Fruit fly (Drosophila melanogaster): ENCODE results near the gene CG46468.

The CG46468 gene

DNA sequence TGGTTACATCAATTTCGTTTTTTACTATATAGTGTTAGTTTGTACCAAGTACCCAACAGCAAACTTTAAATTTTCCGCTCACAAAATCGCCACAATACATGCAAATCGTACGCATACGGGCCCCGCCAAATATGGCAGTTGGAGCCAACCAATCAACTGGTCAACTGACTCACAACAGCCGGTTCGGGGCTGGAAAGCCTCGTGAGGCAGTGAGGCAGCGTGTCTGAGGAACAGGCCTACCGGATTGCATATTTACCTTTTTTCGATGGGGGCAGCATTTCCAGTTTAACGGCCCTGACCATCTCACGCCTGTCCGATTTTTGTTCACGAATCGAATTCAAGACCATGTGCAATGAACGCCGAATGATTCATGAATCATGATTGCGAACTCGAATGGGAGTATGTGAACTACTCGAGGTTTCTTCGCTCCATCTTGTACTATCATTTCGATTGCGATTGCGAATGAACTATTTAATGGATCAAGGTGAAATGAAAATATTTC, 58.7 kb downstream of the CG46468 start (continued):
- no peak for TF ChIP-seq CG8290 (GFP tag; optimal IDR thresholded peaks at IDR 0.05)
- peak in 1 of 2 experiments; percentile 3 for TF ChIP-seq CG8290 (tag; optimal IDR thresholded peaks at IDR 0.05)
- TF ChIP-seq gro (GFP tag; optimal IDR thresholded peaks at IDR 0.05): no peak
- no peak for TF ChIP-seq CG16779 (GFP tag; IDR thresholded peaks at IDR 0.05)
- 0 out of 2 replicates have a peak, but pooled peaks have one; percentile 15 for TF ChIP-seq Rfx (GFP tag; IDR thresholded peaks at IDR 0.05)
- no peak for TF ChIP-seq CG17568 (GFP tag; optimal IDR thresholded peaks at IDR 0.05)
- TF ChIP-seq Pdp1 (GFP tag; optimal IDR thresholded peaks at IDR 0.05): no peak
- TF ChIP-seq CG2875 (GFP tag; optimal IDR thresholded peaks at IDR 0.05): no peak
- no peak for TF ChIP-seq CG6813 (GFP tag; optimal IDR thresholded peaks at IDR 0.05)
- no peak for TF ChIP-seq Asciz (GFP tag; optimal IDR thresholded peaks at IDR 0.05)
- TF ChIP-seq CG12071 (GFP tag; optimal IDR thresholded peaks at IDR 0.05): no peak
- TF ChIP-seq hbn (GFP tag; IDR thresholded peaks at IDR 0.05; ENCODE audit: partially characterized antibody): no peak
- TF ChIP-seq Dfd (GFP tag; optimal IDR thresholded peaks at IDR 0.05): no peak
- TF ChIP-seq Scr (GFP tag; IDR thresholded peaks at IDR 0.05; ENCODE audit: partially characterized antibody): no peak
- TF ChIP-seq CG9437 (GFP tag; optimal IDR thresholded peaks at IDR 0.05): no peak
- no peak for TF ChIP-seq shn (GFP tag; optimal IDR thresholded peaks at IDR 0.05)
- no peak for TF ChIP-seq dysf (GFP tag; IDR thresholded peaks at IDR 0.05)
- TF ChIP-seq Med (GFP tag): peak; percentile 45
- no peak for TF ChIP-seq abd-A (tag; optimal IDR thresholded peaks at IDR 0.05)
- TF ChIP-seq zf30C (GFP tag; optimal IDR thresholded peaks at IDR 0.05): no peak
- no peak for TF ChIP-seq Hr3 (GFP tag; optimal IDR thresholded peaks at IDR 0.05)
- no peak for TF ChIP-seq Ets97D (GFP tag; optimal IDR thresholded peaks at IDR 0.05)
- TF ChIP-seq unpg (GFP tag; optimal IDR thresholded peaks at IDR 0.05): no peak
- TF ChIP-seq CG18011 (GFP tag; optimal IDR thresholded peaks at IDR 0.05): no peak
- no peak for TF ChIP-seq CG16813 (GFP tag; IDR thresholded peaks at IDR 0.05; ENCODE audit: partially characterized antibody)
- peak; percentile 90; the same call in 2 of the 4 replicates for TF ChIP-seq chinmo (GFP tag; IDR thresholded peaks at IDR 0.05; ENCODE audit: partially characterized antibody)
- no peak for TF ChIP-seq zen2 (GFP tag; IDR thresholded peaks at IDR 0.05; ENCODE audit: partially characterized antibody)
- no peak for TF ChIP-seq Ravus (GFP tag; IDR thresholded peaks at IDR 0.05)
- peak; percentile 4 for TF ChIP-seq CG3281 (GFP tag; optimal IDR thresholded peaks at IDR 0.05)
- no peak for TF ChIP-seq lov (optimal IDR thresholded peaks at IDR 0.05)
- 0 out of 3 replicates have a peak, but pooled peaks have one; percentile 45 for TF ChIP-seq lov (GFP tag; IDR thresholded peaks at IDR 0.05)
- no peak for TF ChIP-seq CG17912 (GFP tag; optimal IDR thresholded peaks at IDR 0.05)
- no peak for TF ChIP-seq hb (GFP tag; IDR thresholded peaks at IDR 0.05; ENCODE audit: partially characterized antibody)
- no peak for TF ChIP-seq vfl (GFP tag; optimal IDR thresholded peaks at IDR 0.05)
- 0 out of 2 replicates have a peak, but pooled peaks have one; percentile 24 for TF ChIP-seq CG13287 (GFP tag; IDR thresholded peaks at IDR 0.05; ENCODE audit: partially characterized antibody)

DNA sequence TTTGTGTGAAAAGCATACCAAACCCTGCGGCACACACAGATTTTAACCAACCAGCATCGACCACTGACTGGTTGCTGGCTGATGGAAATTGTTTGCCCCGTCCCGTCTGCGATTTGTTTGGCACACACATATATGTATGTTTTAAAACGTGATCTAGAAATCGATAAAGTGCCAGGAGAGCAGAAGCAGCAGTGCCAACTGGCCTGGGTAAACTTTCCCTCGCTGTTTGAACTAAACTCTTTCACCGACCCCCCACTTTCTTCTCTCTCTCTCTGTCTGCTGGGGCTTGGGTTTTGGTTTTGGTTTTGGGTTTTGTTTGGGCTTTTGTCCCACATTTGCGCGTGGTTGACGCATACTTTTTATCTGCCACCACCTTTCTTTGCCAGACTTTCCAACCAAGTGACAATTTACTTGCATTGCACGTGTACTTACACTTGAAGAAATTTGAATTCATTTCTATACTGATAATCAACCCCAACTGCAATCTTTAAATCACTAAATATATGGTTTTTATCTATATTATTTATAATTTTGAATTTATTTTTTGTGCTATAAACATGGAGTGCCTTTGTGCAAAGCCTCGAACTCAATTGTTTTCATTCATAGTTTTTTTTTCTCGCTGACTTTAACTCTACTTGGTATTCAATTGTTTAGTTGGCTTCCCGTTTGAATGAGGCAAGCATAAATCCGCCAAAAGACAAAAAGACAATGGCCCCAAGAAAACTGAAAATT, 59.7 kb downstream of the CG46468 start:
- TF ChIP-seq TFAM (GFP tag; optimal IDR thresholded peaks at IDR 0.05) (no peak), bsh (GFP tag; optimal IDR thresholded peaks at IDR 0.05) (peak in 1 of 2 experiments; percentile 44), CG13624 (GFP tag; optimal IDR thresholded peaks at IDR 0.05) (no peak), Elba2 (GFP tag; optimal IDR thresholded peaks at IDR 0.05) (no peak), CG17359 (tag; optimal IDR thresholded peaks at IDR 0.05) (peak; percentile 48), phol (tag; optimal IDR thresholded peaks at IDR 0.05) (peak; percentile 51), dpn (GFP tag; optimal IDR thresholded peaks at IDR 0.05) (peak in 1 of 2 experiments; percentile 16), caup (GFP tag; optimal IDR thresholded peaks at IDR 0.05; ENCODE audit: severe bottlenecking) (no peak), MTF-1 (GFP tag; optimal IDR thresholded peaks at IDR 0.05; ENCODE audit: borderline replicate concordance) (no peak), stc (GFP tag; IDR thresholded peaks at IDR 0.05) (no peak), zfh1 (GFP tag; IDR thresholded peaks at IDR 0.05) (no peak), CG6791 (GFP tag; IDR thresholded peaks at IDR 0.05; ENCODE audit: partially characterized antibody) (no peak), sima (GFP tag; optimal IDR thresholded peaks at IDR 0.05) (no peak), CG12744 (GFP tag; optimal IDR thresholded peaks at IDR 0.05) (no peak), CG6854 (GFP tag; optimal IDR thresholded peaks at IDR 0.05) (no peak)
